Worm (Caenorhabditis elegans) whole organism, L2 larva: Measurements from ENCODE around the gene rab-6.1.

Experiments used
- ama-1 ChIP-seq: fragments of 150-350 bp; optimal IDR thresholded peaks from 2 replicates; lab custom pipeline; 2018; ENCODE audit warnings: inconsistent platforms
- elt-1 ChIP-seq: fragments of 150-350 bp; optimal IDR thresholded peaks from 2 replicates; lab custom pipeline; 2014; ENCODE audit warnings: missing biosample characterization, missing genetic modification characterization
- nhr-6 ChIP-seq: fragments of 150-350 bp; optimal IDR thresholded peaks from 2 replicates; lab custom pipeline; 2014; ENCODE audit warnings: missing biosample characterization, missing genetic modification characterization
- unc-39 ChIP-seq: fragments of 150-350 bp; optimal IDR thresholded peaks from 2 replicates; lab custom pipeline; 2014; ENCODE audit warnings: missing biosample characterization, missing genetic modification characterization
- unc-62 ChIP-seq: fragments of 150-350 bp; optimal IDR thresholded peaks from 2 replicates; lab custom pipeline; 2014; ENCODE audit warnings: missing biosample characterization, missing genetic modification reagents, missing genetic modification characterization

ce11 chrIII:8997821-8998220 lies 7.9 kb downstream of the rab-6.1 start:
- TF ChIP-seq ama-1 (lab: Kevin White, UChicago) (no peak), unc-62 (GFP tag; lab: Kevin White, UChicago) (no peak), elt-1 (tag; lab: Kevin White, UChicago) (no peak), unc-39 (tag; lab: Kevin White, UChicago) (no peak), nhr-6 (tag; lab: Kevin White, UChicago) (no peak)
